Fruit fly (Drosophila melanogaster) S2 (cell line): ENCODE data around the gene CG17197.

ENCODE experiments used
- CG8478 ChIP-seq: fragments of >200 bp; optimal IDR thresholded peaks from 2 replicates; lab custom pipeline; 2018
- CTCF ChIP-seq, 2 experiments: fragments of >200 bp; optimal IDR thresholded peaks; 2 replicates each; lab custom pipeline; 2018

DNA sequence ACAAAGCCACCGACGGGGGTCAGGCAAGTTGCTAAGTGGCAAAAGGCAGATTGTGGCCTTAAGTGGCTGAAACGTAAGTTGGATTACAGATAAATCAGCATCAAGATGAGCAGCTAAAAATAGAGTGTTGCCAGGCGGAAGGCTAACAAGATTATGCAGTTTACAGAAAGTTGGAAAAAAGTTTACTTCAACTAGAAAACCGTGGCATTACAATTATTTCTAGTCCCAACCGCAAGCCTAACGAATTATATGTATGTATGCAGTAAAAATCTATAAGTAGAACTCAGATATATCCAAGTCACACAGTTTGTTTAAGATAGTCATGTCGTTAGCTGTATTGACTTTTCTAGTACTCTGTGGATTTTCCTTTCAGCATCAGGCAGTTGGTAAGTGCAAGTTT, 31.0 kb upstream of the CG17197 start, which contains the start of gene BG642167:
- no peak for TF ChIP-seq CTCF (optimal IDR thresholded peaks at IDR 0.05; lab: Kevin White, UChicago)
- TF ChIP-seq CG8478 (lab: Kevin White, UChicago): no peak
